Fruit fly (Drosophila melanogaster) whole organism, embryonic: ENCODE measurements around the gene Ssu72.

Experiments
- Atf3 ChIP-seq: fragments of 200-800 bp; sonication (Bioruptor generic); optimal IDR thresholded peaks from 3 replicates; lab custom pipeline; 2016; ENCODE audit warnings: missing biosample characterization, missing genetic modification characterization
- Awh ChIP-seq: fragments of 200-800 bp; sonication (Bioruptor generic); IDR thresholded peaks from 2 replicates; pipeline ENCODE4, ENCODE4 v1.3.6; 2022; ENCODE audit warnings: missing biosample characterization, missing genetic modification characterization
- Bteb2 ChIP-seq: fragments of 200-800 bp; sonication (Bioruptor generic); optimal IDR thresholded peaks from 2 replicates; lab custom pipeline; 2016; ENCODE audit warnings: missing biosample characterization, missing genetic modification characterization
- CG10147 ChIP-seq: fragments of 200-800 bp; sonication (Bioruptor generic); optimal IDR thresholded peaks from 2 replicates; lab custom pipeline; 2019; ENCODE audit warnings: missing biosample characterization, mild to moderate bottlenecking, missing genetic modification characterization, moderate library complexity
- CG10321 ChIP-seq: fragments of 200-800 bp; sonication (Bioruptor generic); IDR thresholded peaks from 2 replicates; pipeline ENCODE4 v1.3.6; 2022; ENCODE audit warnings: missing biosample characterization, missing genetic modification characterization
- CG10979 ChIP-seq: fragments of 200-800 bp; sonication (Bioruptor generic); optimal IDR thresholded peaks from 2 replicates; lab custom pipeline; 2018; ENCODE audit warnings: missing biosample characterization, mild to moderate bottlenecking, missing genetic modification characterization, moderate library complexity
- CG12104 ChIP-seq: fragments of 200-800 bp; sonication (Bioruptor generic); optimal IDR thresholded peaks from 3 replicates; lab custom pipeline; 2016; ENCODE audit warnings: missing biosample characterization, missing genetic modification characterization
- CG12299 ChIP-seq: fragments of 200-800 bp; sonication (Bioruptor generic); optimal IDR thresholded peaks from 2 replicates; lab custom pipeline; 2018; ENCODE audit warnings: missing biosample characterization, mild to moderate bottlenecking, missing genetic modification characterization
- CG13296 ChIP-seq: fragments of 200-800 bp; sonication (Bioruptor generic); optimal IDR thresholded peaks from 3 replicates; lab custom pipeline; 2018; ENCODE audit warnings: missing biosample characterization, mild to moderate bottlenecking, missing genetic modification characterization
- CG15514 ChIP-seq: fragments of 200-800 bp; sonication (Bioruptor generic); optimal IDR thresholded peaks from 3 replicates; lab custom pipeline; 2017; ENCODE audit warnings: missing biosample characterization, missing genetic modification characterization, mild to moderate bottlenecking, moderate library complexity, missing genetic modification reagents
- CG15601 ChIP-seq: fragments of 200-800 bp; sonication (Bioruptor generic); optimal IDR thresholded peaks from 3 replicates; lab custom pipeline; 2019; ENCODE audit warnings: missing biosample characterization, mild to moderate bottlenecking, missing genetic modification characterization, moderate library complexity
- CG17328 ChIP-seq: fragments of 200-800 bp; sonication (Bioruptor generic); IDR thresholded peaks from 2 replicates; pipeline ENCODE4 v1.3.6; 2022; ENCODE audit warnings: missing biosample characterization, missing genetic modification characterization
- CG18262 ChIP-seq: fragments of 200-800 bp; optimal IDR thresholded peaks from 3 replicates; lab custom pipeline; 2019; ENCODE audit warnings: missing biosample characterization, mild to moderate bottlenecking, missing genetic modification characterization, moderate library complexity
- CG32532 ChIP-seq: fragments of 200-800 bp; sonication (Bioruptor generic); IDR thresholded peaks from 2 replicates; pipeline ENCODE4 v1.3.6; 2022; ENCODE audit warnings: missing biosample characterization, missing genetic modification characterization
- CG4617 ChIP-seq: fragments of 200-800 bp; sonication (Bioruptor generic); optimal IDR thresholded peaks from 3 replicates; lab custom pipeline; 2016; ENCODE audit warnings: missing biosample characterization, missing genetic modification characterization, borderline replicate concordance
- CG8089 ChIP-seq: fragments of 200-800 bp; sonication (Bioruptor generic); optimal IDR thresholded peaks from 3 replicates; lab custom pipeline; 2016; ENCODE audit warnings: missing biosample characterization, missing genetic modification characterization
- Dad ChIP-seq: fragments of 200-800 bp; sonication (Bioruptor generic); optimal IDR thresholded peaks from 3 replicates; lab custom pipeline; 2016; ENCODE audit warnings: missing biosample characterization, missing genetic modification characterization
- Elba2 ChIP-seq: fragments of 200-800 bp; sonication (Bioruptor generic); optimal IDR thresholded peaks from 3 replicates; lab custom pipeline; 2016; ENCODE audit warnings: missing biosample characterization, missing genetic modification characterization
- H15 ChIP-seq: fragments of 200-800 bp; sonication (Bioruptor generic); IDR thresholded peaks from 3 replicates; pipeline ENCODE4 v1.3.6; 2022; ENCODE audit warnings: missing biosample characterization, missing genetic modification characterization
- HLH3B ChIP-seq: fragments of 200-800 bp; sonication (Bioruptor generic); IDR thresholded peaks from 2 replicates; pipeline ENCODE4 v1.3.6; 2022; ENCODE audit warnings: missing biosample characterization, missing genetic modification characterization
- HmgZ ChIP-seq: fragments of 200-800 bp; sonication (Bioruptor generic); optimal IDR thresholded peaks from 2 replicates; lab custom pipeline; 2018; ENCODE audit warnings: missing biosample characterization, mild to moderate bottlenecking, missing genetic modification characterization
- Hr3 ChIP-seq: fragments of 200-800 bp; sonication (Bioruptor generic); optimal IDR thresholded peaks from 3 replicates; lab custom pipeline; 2016; ENCODE audit warnings: missing biosample characterization, missing genetic modification characterization
- Lhr ChIP-seq: fragments of 200-800 bp; sonication (Bioruptor generic); optimal IDR thresholded peaks from 3 replicates; lab custom pipeline; 2017; ENCODE audit warnings: mild to moderate bottlenecking, missing biosample characterization, missing genetic modification reagents, missing genetic modification characterization
- MTF-1 ChIP-seq: fragments of 200-800 bp; sonication (Bioruptor generic); optimal IDR thresholded peaks from 2 replicates; lab custom pipeline; 2018; ENCODE audit warnings: missing biosample characterization, mild to moderate bottlenecking, missing genetic modification characterization, borderline replicate concordance
- Neu2 ChIP-seq: fragments of 200-800 bp; sonication (Bioruptor generic); optimal IDR thresholded peaks from 3 replicates; lab custom pipeline; 2016; ENCODE audit warnings: missing biosample characterization, missing genetic modification characterization, borderline replicate concordance
- Ravus ChIP-seq: fragments of 200-800 bp; sonication (Bioruptor generic); IDR thresholded peaks from 2 replicates; pipeline ENCODE4 v1.3.6; 2022; ENCODE audit warnings: missing biosample characterization, missing genetic modification characterization
- Scr ChIP-seq: fragments of 200-800 bp; sonication (Bioruptor generic); IDR thresholded peaks from 2 replicates; pipeline ENCODE4 v1.3.6; 2022; ENCODE audit warnings: missing biosample characterization, missing genetic modification characterization; ENCODE audit not compliant: partially characterized antibody
- bcd ChIP-seq: fragments of 200-800 bp; sonication (Bioruptor generic); optimal IDR thresholded peaks from 2 replicates; lab custom pipeline; 2017; ENCODE audit warnings: missing biosample characterization, mild to moderate bottlenecking, missing genetic modification characterization
- cato ChIP-seq: fragments of 200-800 bp; sonication (Bioruptor generic); optimal IDR thresholded peaks from 2 replicates; lab custom pipeline; 2016; ENCODE audit warnings: missing biosample characterization, missing genetic modification characterization, borderline replicate concordance
- chinmo ChIP-seq: fragments of 200-800 bp; sonication (Bioruptor generic); IDR thresholded peaks from 4 replicates; pipeline ENCODE4 v1.3.6; 2022; ENCODE audit warnings: missing biosample characterization, missing genetic modification characterization; ENCODE audit not compliant: partially characterized antibody
- corto ChIP-seq: fragments of 200-800 bp; sonication (Bioruptor generic); optimal IDR thresholded peaks from 2 replicates; lab custom pipeline; 2016; ENCODE audit warnings: missing biosample characterization, mild to moderate bottlenecking, missing genetic modification characterization, moderate library complexity
- dimm ChIP-seq: fragments of 200-800 bp; sonication (Bioruptor generic); IDR thresholded peaks from 2 replicates; pipeline ENCODE4 v1.3.6; 2022; ENCODE audit warnings: missing biosample characterization, missing genetic modification characterization
- dm ChIP-seq: fragments of 200-800 bp; sonication (Bioruptor generic); optimal IDR thresholded peaks from 3 replicates; lab custom pipeline; 2016; ENCODE audit warnings: missing biosample characterization, missing genetic modification characterization
- fd96Cb ChIP-seq: fragments of 200-800 bp; sonication (Bioruptor generic); optimal IDR thresholded peaks from 2 replicates; lab custom pipeline; 2018; ENCODE audit warnings: missing biosample characterization, mild to moderate bottlenecking, missing genetic modification characterization, moderate library complexity
- gcm ChIP-seq: fragments of 200-800 bp; sonication (Bioruptor generic); optimal IDR thresholded peaks from 2 replicates; lab custom pipeline; 2019; ENCODE audit warnings: missing biosample characterization, mild to moderate bottlenecking, missing genetic modification characterization, moderate library complexity
- gfzf ChIP-seq: fragments of 200-800 bp; sonication (Bioruptor generic); optimal IDR thresholded peaks from 2 replicates; lab custom pipeline; 2016; ENCODE audit warnings: missing biosample characterization, mild to moderate bottlenecking, missing genetic modification characterization, moderate library complexity
- gsb-n ChIP-seq: fragments of 200-800 bp; sonication (Bioruptor generic); optimal IDR thresholded peaks from 3 replicates; lab custom pipeline; 2018; ENCODE audit warnings: missing biosample characterization, mild to moderate bottlenecking, missing genetic modification characterization
- ind ChIP-seq: fragments of 200-800 bp; sonication (Bioruptor generic); optimal IDR thresholded peaks from 3 replicates; lab custom pipeline; 2016; ENCODE audit warnings: missing biosample characterization, missing genetic modification characterization
- luna ChIP-seq: fragments of 200-800 bp; sonication (Bioruptor generic); optimal IDR thresholded peaks from 2 replicates; lab custom pipeline; 2016; ENCODE audit warnings: missing biosample characterization, missing genetic modification characterization
- mld ChIP-seq: fragments of 200-800 bp; sonication (Bioruptor generic); IDR thresholded peaks from 3 replicates; pipeline ENCODE4 v1.3.6; 2022; ENCODE audit warnings: missing biosample characterization, missing genetic modification characterization; ENCODE audit not compliant: partially characterized antibody
- nerfin-2 ChIP-seq: fragments of 200-800 bp; sonication (Bioruptor generic); IDR thresholded peaks from 2 replicates; pipeline ENCODE4 v1.3.6; 2022; ENCODE audit warnings: missing biosample characterization, missing genetic modification characterization; ENCODE audit not compliant: partially characterized antibody
- nom ChIP-seq: fragments of 200-800 bp; sonication (Bioruptor generic); optimal IDR thresholded peaks from 2 replicates; lab custom pipeline; 2017; ENCODE audit warnings: missing biosample characterization, missing genetic modification characterization, mild to moderate bottlenecking, moderate library complexity, missing genetic modification reagents
- sc ChIP-seq, 3 experiments: fragments of >200 bp in 2 of 3; fragments of 200-800 bp in 1 of 3; sonication (Bioruptor generic) in 1 of 3; optimal IDR thresholded peaks; 2 replicates in 2 of 3; 3 replicates in 1 of 3; lab custom pipeline; 2017; ENCODE audit warnings: mild to moderate bottlenecking in 1 of 3, missing biosample characterization in 1 of 3, missing genetic modification characterization in 1 of 3, missing genetic modification reagents in 1 of 3
- sna ChIP-seq: fragments of 200-800 bp; sonication (Bioruptor generic); IDR thresholded peaks from 2 replicates; pipeline ENCODE4 v1.3.6; 2022; ENCODE audit warnings: missing biosample characterization, missing genetic modification characterization; ENCODE audit not compliant: partially characterized antibody
- so ChIP-seq: fragments of 200-800 bp; sonication (Bioruptor generic); IDR thresholded peaks from 3 replicates; pipeline ENCODE4 v1.3.6; 2022; ENCODE audit warnings: missing biosample characterization, missing genetic modification characterization
- sqz ChIP-seq: fragments of 200-800 bp; sonication (Bioruptor generic); optimal IDR thresholded peaks from 3 replicates; lab custom pipeline; 2018; ENCODE audit warnings: missing biosample characterization, mild to moderate bottlenecking, missing genetic modification characterization
- sr ChIP-seq: fragments of 200-800 bp; sonication (Bioruptor generic); IDR thresholded peaks from 3 replicates; pipeline ENCODE4 v1.3.6; 2022; ENCODE audit warnings: missing biosample characterization, missing genetic modification characterization
- usp ChIP-seq: fragments of >200 bp; optimal IDR thresholded peaks from 2 replicates; lab custom pipeline; 2017; ENCODE audit warnings: missing biosample characterization, missing genetic modification characterization

The Ssu72 gene

dm6 chrX:19651757-19652419 lies 12.5 kb upstream of the Ssu72 start, which contains the start of the genes Ranbp21 and Elys (continued):
- TF ChIP-seq usp (GFP tag; lab: Kevin White, UChicago), result no peak
- TF ChIP-seq CG12299 (tag; lab: Kevin White, UChicago), result no peak
- TF ChIP-seq CG15514 (GFP tag; lab: Kevin White, UChicago), result peak; percentile 13
- TF ChIP-seq H15 (GFP tag; lab: Robert Waterston, UW), result peak; percentile 46; the same call in 1 of the 3 replicates
- no peak for TF ChIP-seq CG10147
- no peak for TF ChIP-seq sr (GFP tag; lab: Robert Waterston, UW)
- TF ChIP-seq CG17328 (GFP tag; lab: Robert Waterston, UW), result peak; percentile 33; the same call in 1 of the 2 replicates
- no peak for TF ChIP-seq CG15601 (tag; lab: Kevin White, UChicago)
- peak; percentile 28 for TF ChIP-seq HmgZ (tag; lab: Kevin White, UChicago)
- TF ChIP-seq ind, result peak; percentile 59
- TF ChIP-seq Atf3 (GFP tag; lab: Kevin White, UChicago), result peak; percentile 32
- no peak for TF ChIP-seq bcd
- no peak for TF ChIP-seq nerfin-2
- 0 out of 2 replicates have a peak, but pooled peaks have one; percentile 28 for TF ChIP-seq sna (GFP tag; lab: Robert Waterston, UW)
- TF ChIP-seq nom (GFP tag; lab: Kevin White, UChicago), result no peak
- no peak for TF ChIP-seq so (GFP tag; lab: Robert Waterston, UW)
- TF ChIP-seq CG4617, result peak; percentile 20
- TF ChIP-seq cato, result no peak
- peak; percentile 28 for TF ChIP-seq gfzf (GFP tag; lab: Kevin White, UChicago)
- TF ChIP-seq Lhr (GFP tag; lab: Kevin White, UChicago), result peak; percentile 66
- 0 out of 2 replicates have a peak, but pooled peaks have one; percentile 32 for TF ChIP-seq dimm (GFP tag; lab: Robert Waterston, UW)
- TF ChIP-seq mld (GFP tag; lab: Robert Waterston, UW), result no peak
- TF ChIP-seq CG8089, result peak; percentile 38
- TF ChIP-seq Hr3 (GFP tag; lab: Kevin White, UChicago), result peak; percentile 46
- no peak for TF ChIP-seq CG13296
- peak; percentile 50 for TF ChIP-seq Scr (GFP tag; lab: Robert Waterston, UW)
- 0 out of 4 replicates have a peak, but pooled peaks have one; percentile 34 for TF ChIP-seq chinmo (GFP tag; lab: Robert Waterston, UW)
- no peak for TF ChIP-seq gcm (GFP tag; lab: Kevin White, UChicago)
- TF ChIP-seq luna (GFP tag; lab: Kevin White, UChicago), result no peak
- TF ChIP-seq Dad (GFP tag; lab: Kevin White, UChicago), result peak; percentile 65
- no peak for TF ChIP-seq Neu2 (GFP tag; lab: Kevin White, UChicago)
- peak; percentile 6 for TF ChIP-seq CG10979 (tag; lab: Kevin White, UChicago)
- no peak for TF ChIP-seq corto
- no peak for TF ChIP-seq Ravus (GFP tag; lab: Robert Waterston, UW)
- TF ChIP-seq Awh, result 0 out of 2 replicates have a peak, but pooled peaks have one; percentile 29
- TF ChIP-seq CG18262 (tag; lab: Kevin White, UChicago), result no peak
- TF ChIP-seq CG32532 (GFP tag; lab: Robert Waterston, UW), result peak; percentile 40; the same call in 1 of the 2 replicates
- TF ChIP-seq Bteb2 (GFP tag; lab: Kevin White, UChicago), result peak; percentile 30
- no peak for TF ChIP-seq MTF-1 (GFP tag; lab: Kevin White, UChicago)
- no peak for TF ChIP-seq gsb-n
- TF ChIP-seq CG12104, result peak; percentile 11
- TF ChIP-seq sqz (GFP tag; lab: Kevin White, UChicago), result no peak
- TF ChIP-seq CG10321 (GFP tag; lab: Robert Waterston, UW), result no peak
- peak; percentile 14 for TF ChIP-seq fd96Cb
- no peak for TF ChIP-seq sc (optimal IDR thresholded peaks at IDR 0.05; lab: Kevin White, UChicago)
- TF ChIP-seq sc (GFP tag; optimal IDR thresholded peaks at IDR 0.05; lab: Kevin White, UChicago), result no peak
- TF ChIP-seq Elba2 (GFP tag; lab: Kevin White, UChicago), result no peak
- peak; percentile 25; the same call in 1 of the 2 replicates for TF ChIP-seq HLH3B (GFP tag; lab: Robert Waterston, UW)
- peak; percentile 86 for TF ChIP-seq dm (GFP tag; lab: Kevin White, UChicago)
